Worm (Caenorhabditis elegans): ENCODE data around the gene grl-31.
"Not testable (repeated sequence)": the region's sequence is repeated elsewhere in the genome, so short reads cannot be mapped to it uniquely, and the experiment has no call there.

grl-31 gene

DNA sequence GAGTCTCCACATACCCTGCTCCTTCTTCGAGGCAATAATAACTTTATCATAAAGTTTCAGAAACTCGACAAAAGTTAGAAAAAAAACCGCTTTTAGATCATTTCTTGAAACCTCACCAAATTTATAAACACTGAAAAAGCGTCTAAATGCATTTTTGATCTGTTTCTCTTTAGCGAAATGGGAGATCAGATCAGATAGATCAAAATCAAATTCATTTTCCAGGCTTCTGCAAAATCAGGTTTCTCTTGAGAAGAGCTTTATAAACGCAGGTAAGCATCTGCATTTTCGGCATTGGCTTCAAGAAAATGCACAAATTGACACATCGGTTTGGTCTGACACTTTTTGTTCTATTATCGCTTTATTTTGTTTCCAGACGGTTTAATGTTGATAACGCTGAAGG is 14.8 kb upstream of the grl-31 start, which contains the start of gene F40C5.1:
Gene F40C5.1, plus strand, starts transcription at position 301 of the 400 bp plus-strand sequence.
- TF ChIP-seq mdl-1 (tag; optimal IDR thresholded peaks at IDR 0.05); daf-8 (GFP tag; IDR thresholded peaks at IDR 0.05); nhr-102 (tag; optimal IDR thresholded peaks at IDR 0.05): not testable (repeated sequence)

DNA sequence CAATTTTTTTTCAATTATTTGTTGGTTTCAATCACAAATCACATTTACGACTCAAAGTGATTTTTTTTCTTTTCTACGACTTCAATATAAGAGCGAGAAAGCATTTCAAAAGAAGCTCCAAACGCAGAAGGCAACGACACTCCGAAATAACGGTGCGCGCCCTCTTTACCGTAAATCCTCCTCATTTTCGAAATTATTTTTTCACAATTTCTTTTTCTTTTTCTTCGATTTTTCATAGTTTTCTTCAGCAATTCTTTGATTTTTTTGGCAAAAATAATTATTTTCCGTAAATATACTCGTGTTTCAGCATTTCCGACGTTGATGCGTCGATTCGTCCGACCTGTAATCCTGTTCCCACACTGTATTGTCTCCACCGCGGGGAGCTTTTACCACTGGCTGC is 13.1 kb upstream of the grl-31 start, which contains the start of gene F40C5.2:
Gene F40C5.2, plus strand, starts transcription at position 301 of the 400 bp plus-strand sequence.
- TF ChIP-seq daf-12 (tag; optimal IDR thresholded peaks at IDR 0.05); cey-2 (tag; optimal IDR thresholded peaks at IDR 0.05; ENCODE audit: borderline replicate concordance, insufficient read depth); egl-27 (tag; optimal IDR thresholded peaks at IDR 0.05): not testable (repeated sequence)

DNA sequence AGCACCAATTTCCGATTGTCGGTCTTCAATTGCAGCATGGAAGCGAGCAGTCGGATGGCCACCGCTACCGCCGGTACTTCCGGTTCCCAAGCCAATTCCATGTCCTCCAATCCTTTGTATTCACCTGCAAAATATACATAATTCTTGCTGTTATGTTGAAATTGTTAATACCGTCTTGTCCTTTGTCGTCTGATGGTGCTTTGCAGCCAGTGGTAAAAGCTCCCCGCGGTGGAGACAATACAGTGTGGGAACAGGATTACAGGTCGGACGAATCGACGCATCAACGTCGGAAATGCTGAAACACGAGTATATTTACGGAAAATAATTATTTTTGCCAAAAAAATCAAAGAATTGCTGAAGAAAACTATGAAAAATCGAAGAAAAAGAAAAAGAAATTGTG is 6.8 kb upstream of the grl-31 start, which contains the start of gene T24A6.17:
Gene T24A6.17, minus strand, starts transcription at position 101 of the 400 bp plus-strand sequence.
- TF ChIP-seq ceh-44 (GFP tag; IDR thresholded peaks at IDR 0.05); F37D6.2 (tag; optimal IDR thresholded peaks at IDR 0.05); D1046.2 (GFP tag; IDR thresholded peaks at IDR 0.05): not testable (repeated sequence)

DNA sequence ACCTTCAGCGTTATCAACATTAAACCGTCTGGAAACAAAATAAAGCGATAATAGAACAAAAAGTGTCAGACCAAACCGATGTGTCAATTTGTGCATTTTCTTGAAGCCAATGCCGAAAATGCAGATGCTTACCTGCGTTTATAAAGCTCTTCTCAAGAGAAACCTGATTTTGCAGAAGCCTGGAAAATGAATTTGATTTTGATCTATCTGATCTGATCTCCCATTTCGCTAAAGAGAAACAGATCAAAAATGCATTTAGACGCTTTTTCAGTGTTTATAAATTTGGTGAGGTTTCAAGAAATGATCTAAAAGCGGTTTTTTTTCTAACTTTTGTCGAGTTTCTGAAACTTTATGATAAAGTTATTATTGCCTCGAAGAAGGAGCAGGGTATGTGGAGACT is 5.2 kb upstream of the grl-31 start, which contains the start of gene T24A6.16:
Gene T24A6.16, minus strand, starts transcription at position 101 of the 400 bp plus-strand sequence.
- not testable (repeated sequence) for TF ChIP-seq lin-13 (GFP tag; optimal IDR thresholded peaks at IDR 0.05); nhr-111 (GFP tag; optimal IDR thresholded peaks at IDR 0.05); F37D6.2 (tag; optimal IDR thresholded peaks at IDR 0.05)

DNA sequence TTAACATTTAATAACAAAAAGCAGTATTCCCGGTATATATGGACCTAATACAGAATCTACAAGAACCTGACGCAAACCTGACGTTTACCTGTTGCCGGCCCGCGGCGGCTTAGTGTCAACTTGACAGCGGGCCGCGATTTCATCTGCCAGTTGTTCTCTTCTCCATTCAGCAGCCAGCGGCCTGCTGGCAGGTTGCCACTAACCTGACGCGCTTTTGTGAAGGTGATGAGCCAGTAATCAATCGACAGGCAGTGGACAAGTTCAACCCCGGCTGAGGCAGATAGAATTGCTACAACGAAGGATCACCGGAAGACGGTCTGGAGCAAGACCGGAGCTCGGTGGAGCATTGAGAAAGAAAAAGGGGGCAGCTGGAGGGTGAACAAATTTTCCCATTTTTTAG is 2.1 kb upstream of the grl-31 start:
- TF ChIP-seq set-16 (GFP tag; IDR thresholded peaks at IDR 0.05), result peak; percentile 58; the same call in 1 of the 2 replicates

DNA sequence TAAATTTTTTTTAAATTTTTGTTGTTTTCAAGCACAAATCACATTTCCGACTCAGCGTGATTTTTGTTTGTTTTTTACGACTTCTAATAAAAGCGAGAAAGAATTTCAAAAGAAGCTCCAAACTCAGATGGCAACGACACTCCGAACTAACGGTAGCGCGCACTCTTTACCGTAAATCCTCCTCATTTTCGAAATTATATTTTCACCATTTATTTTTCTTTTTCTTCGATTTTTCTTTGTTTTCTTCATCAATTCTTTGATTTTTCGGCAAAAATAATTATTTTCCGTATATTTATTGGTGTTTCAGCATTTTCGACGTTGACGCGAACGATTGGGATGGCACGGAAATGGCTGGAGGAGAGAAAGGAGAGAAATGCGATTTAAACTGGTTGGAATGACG is 1.2 kb upstream of the grl-31 start, which contains the start of gene T24A6.1:
Gene T24A6.1, plus strand, starts transcription at position 301 of the 400 bp plus-strand sequence.
- TF ChIP-seq skn-1, ztf-7, ZK546.5 (tag; optimal IDR thresholded peaks at IDR 0.05): not testable (repeated sequence)

DNA sequence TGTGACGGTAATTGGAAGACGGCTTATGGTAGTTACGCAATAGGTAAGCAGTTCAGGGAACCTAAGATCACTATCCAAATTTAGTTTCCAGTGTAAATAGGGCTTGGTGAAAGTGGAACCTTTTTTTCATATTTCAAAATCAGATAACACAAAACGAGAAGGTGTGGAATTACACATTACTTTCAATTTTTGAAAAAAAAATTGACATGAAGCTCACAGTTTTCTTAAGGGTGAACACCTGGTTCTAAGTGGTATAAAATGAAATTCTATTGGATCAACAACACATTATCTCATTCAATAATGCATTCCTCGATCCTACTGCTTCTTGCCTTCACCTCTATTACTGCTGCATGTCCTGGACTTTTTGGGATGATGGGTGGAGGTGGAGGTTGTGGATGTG is 1.6 kb downstream of the grl-31 start, which contains the start of gene grl-30:
Gene grl-30, plus strand, starts transcription at position 301 of the 400 bp plus-strand sequence.
- no peak for TF ChIP-seq pqm-1 (tag; optimal IDR thresholded peaks at IDR 0.05)
- no peak for TF ChIP-seq ceh-44 (GFP tag; IDR thresholded peaks at IDR 0.05)
- TF ChIP-seq spr-1 (tag; optimal IDR thresholded peaks at IDR 0.05), result no peak
- TF ChIP-seq unc-130 (GFP tag; optimal IDR thresholded peaks at IDR 0.05), result no peak
- TF ChIP-seq aly-2 (tag; optimal IDR thresholded peaks at IDR 0.05), result no peak
- TF ChIP-seq zag-1 (tag; optimal IDR thresholded peaks at IDR 0.05), result no peak
- no peak for TF ChIP-seq zip-11 (GFP tag; IDR thresholded peaks at IDR 0.05)
- TF ChIP-seq D1046.2 (GFP tag; IDR thresholded peaks at IDR 0.05), result no peak
- TF ChIP-seq attf-4 (tag; optimal IDR thresholded peaks at IDR 0.05), result no peak
- TF ChIP-seq F10B5.3 (tag; optimal IDR thresholded peaks at IDR 0.05), result no peak
- no peak for TF ChIP-seq nhr-48 (tag; optimal IDR thresholded peaks at IDR 0.05)
- TF ChIP-seq saeg-2 (GFP tag; IDR thresholded peaks at IDR 0.05), result no peak
- TF ChIP-seq ZK337.2 (GFP tag; IDR thresholded peaks at IDR 0.05), result no peak

DNA sequence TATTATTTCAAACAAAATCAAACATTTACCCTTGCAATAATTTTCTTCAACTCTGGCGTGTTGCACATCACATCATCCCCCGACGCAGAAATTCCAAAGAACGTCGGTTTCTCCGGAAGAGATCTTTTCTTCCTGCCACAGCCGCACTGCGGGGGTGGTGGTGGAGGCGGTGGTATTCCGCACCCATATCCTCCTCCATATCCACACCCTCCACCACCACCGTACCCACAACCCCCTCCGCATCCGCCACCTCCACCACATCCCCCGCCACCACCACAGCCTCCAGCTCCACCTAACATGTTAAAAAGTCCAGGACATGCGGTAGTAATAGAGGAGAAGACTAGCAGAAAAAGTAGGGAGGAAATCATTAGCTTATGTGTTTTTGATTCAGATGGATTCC is 2.7 kb downstream of the grl-31 start, which contains the start of gene grl-29:
Gene grl-29, minus strand, starts transcription at position 368 of the 400 bp plus-strand sequence.
- TF ChIP-seq saeg-2 (GFP tag; IDR thresholded peaks at IDR 0.05) (no peak), madf-9 (GFP tag; conservative IDR thresholded peaks at IDR 0.05) (no peak), daf-12 (tag; optimal IDR thresholded peaks at IDR 0.05) (no peak), set-16 (GFP tag; IDR thresholded peaks at IDR 0.05) (peak; percentile 88; the same call in 1 of the 2 replicates), nhr-42 (GFP tag; IDR thresholded peaks at IDR 0.05) (no peak), ama-1 (optimal IDR thresholded peaks at IDR 0.05) (no peak), egl-27 (tag; optimal IDR thresholded peaks at IDR 0.05) (no peak), gei-8 (GFP tag; optimal IDR thresholded peaks at IDR 0.05) (no peak), dmd-6 (GFP tag; IDR thresholded peaks at IDR 0.05) (no peak), egl-43 (GFP tag; IDR thresholded peaks at IDR 0.05) (peak; percentile 70), snpc-4 (tag; optimal IDR thresholded peaks at IDR 0.05) (no peak), nhr-48 (tag; optimal IDR thresholded peaks at IDR 0.05) (no peak), mxl-3 (GFP tag; optimal IDR thresholded peaks at IDR 0.05) (no peak), nhr-6 (tag; optimal IDR thresholded peaks at IDR 0.05) (no peak)
